Fruit fly (Drosophila melanogaster) whole organism, embryonic: ENCODE measurements around the gene CG14000.

Source experiments
- ATbp ChIP-seq: fragments of 200-800 bp; sonication (Bioruptor generic); optimal IDR thresholded peaks from 2 replicates; lab custom pipeline; 2017; ENCODE audit warnings: missing biosample characterization, mild to moderate bottlenecking, missing genetic modification characterization, missing genetic modification reagents
- Asciz ChIP-seq: fragments of 200-800 bp; sonication (Bioruptor generic); optimal IDR thresholded peaks from 2 replicates; lab custom pipeline; 2017; ENCODE audit warnings: missing biosample characterization, mild to moderate bottlenecking, missing genetic modification characterization, missing genetic modification reagents
- BEAF-32 ChIP-seq: fragments of 200-800 bp; sonication (Bioruptor generic); optimal IDR thresholded peaks from 3 replicates; lab custom pipeline; 2017; ENCODE audit warnings: missing biosample characterization, missing genetic modification characterization, mild to moderate bottlenecking, moderate library complexity, missing genetic modification reagents
- Blimp-1 ChIP-seq: fragments of 200-800 bp; sonication (Bioruptor generic); optimal IDR thresholded peaks from 3 replicates; lab custom pipeline; 2018; ENCODE audit warnings: missing biosample characterization, missing genetic modification characterization, mild to moderate bottlenecking, moderate library complexity, missing genetic modification reagents
- CG10274 ChIP-seq: fragments of 200-800 bp; sonication (Bioruptor generic); optimal IDR thresholded peaks from 3 replicates; lab custom pipeline; 2017; ENCODE audit warnings: missing biosample characterization, mild to moderate bottlenecking, missing genetic modification characterization
- CG11560 ChIP-seq: fragments of 200-800 bp; sonication (Bioruptor generic); IDR thresholded peaks from 3 replicates; pipeline ENCODE4 v1.3.6; 2022; ENCODE audit warnings: missing biosample characterization, missing genetic modification characterization
- CG1233 ChIP-seq: fragments of 200-800 bp; sonication (Bioruptor generic); optimal IDR thresholded peaks from 4 replicates; lab custom pipeline; 2018; ENCODE audit warnings: missing biosample characterization, mild to moderate bottlenecking, missing genetic modification characterization
- CG14965 ChIP-seq: fragments of 200-800 bp; sonication (Bioruptor generic); optimal IDR thresholded peaks from 2 replicates; lab custom pipeline; 2016; ENCODE audit warnings: missing biosample characterization, missing genetic modification characterization, borderline replicate concordance
- CG15269 ChIP-seq: fragments of 200-800 bp; sonication (Bioruptor generic); optimal IDR thresholded peaks from 2 replicates; lab custom pipeline; 2018; ENCODE audit warnings: missing biosample characterization, mild to moderate bottlenecking, missing genetic modification characterization, moderate library complexity
- CG1832 ChIP-seq: fragments of 200-800 bp; sonication (Bioruptor generic); optimal IDR thresholded peaks from 2 replicates; lab custom pipeline; 2017; ENCODE audit warnings: missing biosample characterization, mild to moderate bottlenecking, missing genetic modification characterization, inconsistent platforms
- CG34224 ChIP-seq: fragments of 200-800 bp; sonication (Bioruptor generic); IDR thresholded peaks from 3 replicates; pipeline ENCODE4 v1.3.6; 2022; ENCODE audit warnings: missing biosample characterization, missing genetic modification characterization; ENCODE audit not compliant: partially characterized antibody
- CG3726 ChIP-seq: fragments of 200-800 bp; sonication (Bioruptor generic); IDR thresholded peaks from 3 replicates; pipeline ENCODE4, ENCODE4 v1.3.6; 2022; ENCODE audit warnings: missing biosample characterization, missing genetic modification characterization
- CG3995 ChIP-seq: fragments of 200-800 bp; sonication (Bioruptor generic); optimal IDR thresholded peaks from 3 replicates; lab custom pipeline; 2016; ENCODE audit warnings: missing biosample characterization, missing genetic modification characterization
- CG6791 ChIP-seq: fragments of 200-800 bp; sonication (Bioruptor generic); IDR thresholded peaks from 3 replicates; pipeline ENCODE4 v1.3.6; 2022; ENCODE audit warnings: missing biosample characterization, missing genetic modification characterization; ENCODE audit not compliant: partially characterized antibody
- CG6854 ChIP-seq: fragments of 200-800 bp; sonication (Bioruptor generic); optimal IDR thresholded peaks from 3 replicates; lab custom pipeline; 2017; ENCODE audit warnings: missing biosample characterization, mild to moderate bottlenecking, missing genetic modification characterization
- CrebB ChIP-seq: fragments of 200-800 bp; sonication (Bioruptor generic); optimal IDR thresholded peaks from 3 replicates; lab custom pipeline; 2018; ENCODE audit warnings: missing biosample characterization, mild to moderate bottlenecking, missing genetic modification characterization
- Deaf1 ChIP-seq: fragments of 200-800 bp; optimal IDR thresholded peaks from 3 replicates; lab custom pipeline; 2019; ENCODE audit warnings: missing biosample characterization, mild to moderate bottlenecking, missing genetic modification characterization, moderate library complexity
- Dip2 ChIP-seq: fragments of 200-800 bp; sonication (Bioruptor generic); IDR thresholded peaks from 2 replicates; pipeline ENCODE4 v1.3.6; 2022; ENCODE audit warnings: missing biosample characterization, missing genetic modification characterization
- Doc2 ChIP-seq: fragments of 200-800 bp; sonication (Bioruptor generic); IDR thresholded peaks from 2 replicates; pipeline ENCODE4 v1.3.6; 2022; ENCODE audit warnings: missing biosample characterization, missing genetic modification characterization
- E2f2 ChIP-seq: fragments of 200-800 bp; sonication (Bioruptor generic); IDR thresholded peaks from 2 replicates; pipeline ENCODE4 v1.3.6; 2022; ENCODE audit warnings: missing biosample characterization, missing genetic modification characterization
- Elba2 ChIP-seq: fragments of 200-800 bp; sonication (Bioruptor generic); optimal IDR thresholded peaks from 3 replicates; lab custom pipeline; 2016; ENCODE audit warnings: missing biosample characterization, missing genetic modification characterization
- Ets65A ChIP-seq: fragments of 200-800 bp; sonication (Bioruptor generic); peaks from one replicate; lab custom pipeline; 2016; ENCODE audit warnings: missing biosample characterization, missing genetic modification characterization
- H15 ChIP-seq: fragments of 200-800 bp; sonication (Bioruptor generic); IDR thresholded peaks from 3 replicates; pipeline ENCODE4 v1.3.6; 2022; ENCODE audit warnings: missing biosample characterization, missing genetic modification characterization
- H2.0 ChIP-seq: fragments of 200-800 bp; sonication (Bioruptor generic); IDR thresholded peaks from 2 replicates; pipeline ENCODE4 v1.3.6; 2022; ENCODE audit warnings: missing biosample characterization, missing genetic modification characterization
- HLH3B ChIP-seq: fragments of 200-800 bp; sonication (Bioruptor generic); IDR thresholded peaks from 2 replicates; pipeline ENCODE4 v1.3.6; 2022; ENCODE audit warnings: missing biosample characterization, missing genetic modification characterization
- NFAT ChIP-seq: fragments of 200-800 bp; sonication (Bioruptor generic); IDR thresholded peaks from 2 replicates; pipeline ENCODE4 v1.3.6; 2022; ENCODE audit warnings: missing biosample characterization, missing genetic modification characterization
- Nf-YB ChIP-seq: fragments of 200-800 bp; sonication (Bioruptor generic); optimal IDR thresholded peaks from 3 replicates; lab custom pipeline; 2019; ENCODE audit warnings: missing biosample characterization, mild to moderate bottlenecking, missing genetic modification characterization, moderate library complexity
- Pdp1 ChIP-seq, 2 experiments: fragments of 200-800 bp; sonication (Bioruptor generic); optimal IDR thresholded peaks; 3 replicates each; lab custom pipeline; 2016; ENCODE audit warnings: missing biosample characterization in 2 of 2, missing genetic modification characterization in 2 of 2, mild to moderate bottlenecking in 1 of 2, moderate library complexity in 1 of 2
- Trl ChIP-seq, 3 experiments: fragments of >200 bp in 2 of 3; fragments of 200-800 bp in 1 of 3; sonication (Bioruptor generic) in 1 of 3; optimal IDR thresholded peaks; 2 replicates in 1 of 3; 3 replicates in 2 of 3; lab custom pipeline; 2016 to 2017; ENCODE audit warnings: missing biosample characterization in 1 of 3, missing genetic modification characterization in 1 of 3
- Xbp1 ChIP-seq: fragments of 200-800 bp; sonication (Bioruptor generic); optimal IDR thresholded peaks from 3 replicates; lab custom pipeline; 2016; ENCODE audit warnings: missing biosample characterization, mild to moderate bottlenecking, missing genetic modification characterization
- aop ChIP-seq: fragments of 200-800 bp; sonication (Bioruptor generic); IDR thresholded peaks from 2 replicates; pipeline ENCODE4 v1.3.6; 2022; ENCODE audit warnings: missing biosample characterization, missing genetic modification characterization
- ato ChIP-seq: fragments of 200-800 bp; sonication (Bioruptor generic); IDR thresholded peaks from 2 replicates; pipeline ENCODE4 v1.3.6; 2022; ENCODE audit warnings: missing biosample characterization, missing genetic modification characterization; ENCODE audit not compliant: partially characterized antibody
- bab2 ChIP-seq: fragments of 200-800 bp; sonication (Bioruptor generic); optimal IDR thresholded peaks from 2 replicates; lab custom pipeline; 2016; ENCODE audit warnings: missing biosample characterization, missing genetic modification characterization
- bcd ChIP-seq: fragments of 200-800 bp; sonication (Bioruptor generic); optimal IDR thresholded peaks from 2 replicates; lab custom pipeline; 2017; ENCODE audit warnings: missing biosample characterization, mild to moderate bottlenecking, missing genetic modification characterization
- cas ChIP-seq: fragments of 200-800 bp; sonication (Bioruptor generic); IDR thresholded peaks from 2 replicates; pipeline ENCODE4 v1.3.6; 2022; ENCODE audit warnings: missing biosample characterization, missing genetic modification characterization
- chm ChIP-seq: fragments of 200-800 bp; sonication (Bioruptor generic); IDR thresholded peaks from 2 replicates; pipeline ENCODE4 v1.3.6; 2022; ENCODE audit warnings: missing biosample characterization, missing genetic modification characterization
- ems ChIP-seq: fragments of 200-800 bp; sonication (Bioruptor generic); optimal IDR thresholded peaks from 3 replicates; lab custom pipeline; 2016; ENCODE audit warnings: missing biosample characterization, missing genetic modification characterization
- grau ChIP-seq: fragments of 200-800 bp; optimal IDR thresholded peaks from 3 replicates; lab custom pipeline; 2019; ENCODE audit warnings: missing biosample characterization, mild to moderate bottlenecking, missing genetic modification characterization, moderate library complexity
- ind ChIP-seq: fragments of 200-800 bp; sonication (Bioruptor generic); optimal IDR thresholded peaks from 3 replicates; lab custom pipeline; 2016; ENCODE audit warnings: missing biosample characterization, missing genetic modification characterization
- jumu ChIP-seq: fragments of 200-800 bp; sonication (Bioruptor generic); optimal IDR thresholded peaks from 3 replicates; lab custom pipeline; 2016; ENCODE audit warnings: missing biosample characterization, missing genetic modification characterization
- lmd ChIP-seq: fragments of 200-800 bp; sonication (Bioruptor generic); IDR thresholded peaks from 2 replicates; pipeline ENCODE4 v1.3.6; 2022; ENCODE audit warnings: missing biosample characterization, missing genetic modification characterization
- nau ChIP-seq: fragments of 200-800 bp; sonication (Bioruptor generic); optimal IDR thresholded peaks from 3 replicates; lab custom pipeline; 2017; ENCODE audit warnings: missing biosample characterization, mild to moderate bottlenecking, missing genetic modification characterization, missing genetic modification reagents
- pros ChIP-seq: fragments of 200-800 bp; sonication (Bioruptor generic); optimal IDR thresholded peaks from 3 replicates; lab custom pipeline; 2019; ENCODE audit warnings: missing biosample characterization, mild to moderate bottlenecking, missing genetic modification characterization, moderate library complexity
- repo ChIP-seq: fragments of 200-800 bp; sonication (Bioruptor generic); optimal IDR thresholded peaks from 2 replicates; lab custom pipeline; 2016; ENCODE audit warnings: missing biosample characterization, missing genetic modification characterization
- sc ChIP-seq, 3 experiments: fragments of >200 bp in 2 of 3; fragments of 200-800 bp in 1 of 3; sonication (Bioruptor generic) in 1 of 3; optimal IDR thresholded peaks; 2 replicates in 2 of 3; 3 replicates in 1 of 3; lab custom pipeline; 2017; ENCODE audit warnings: mild to moderate bottlenecking in 1 of 3, missing biosample characterization in 1 of 3, missing genetic modification characterization in 1 of 3, missing genetic modification reagents in 1 of 3
- sim ChIP-seq: fragments of 200-800 bp; sonication (Bioruptor generic); IDR thresholded peaks from 2 replicates; pipeline ENCODE4 v1.3.6; 2022; ENCODE audit warnings: missing biosample characterization, missing genetic modification characterization
- slbo ChIP-seq: fragments of 200-800 bp; sonication (Bioruptor generic); IDR thresholded peaks from 2 replicates; pipeline ENCODE4 v1.3.6; 2022; ENCODE audit warnings: missing biosample characterization, missing genetic modification characterization
- vnd ChIP-seq: fragments of 200-800 bp; sonication (Bioruptor generic); IDR thresholded peaks from 3 replicates; pipeline ENCODE4 v1.3.6; 2022; ENCODE audit warnings: missing biosample characterization, missing genetic modification characterization; ENCODE audit not compliant: partially characterized antibody
- zen2 ChIP-seq: fragments of 200-800 bp; sonication (Bioruptor generic); IDR thresholded peaks from 3 replicates; pipeline ENCODE4 v1.3.6; 2022; ENCODE audit warnings: missing biosample characterization, missing genetic modification characterization; ENCODE audit not compliant: partially characterized antibody

The CG14000 gene

dm6 chr2L:5876474-5877067, 33.5 kb downstream of the CG14000 start (continued):
- TF ChIP-seq grau (peak; percentile 27), sim (GFP tag; lab: Robert Waterston, UW) (no peak), slbo (GFP tag; lab: Robert Waterston, UW) (no peak), CG6791 (GFP tag; lab: Robert Waterston, UW) (no peak), CG6854 (GFP tag; lab: Kevin White, UChicago) (no peak), CG1832 (GFP tag; lab: Kevin White, UChicago) (no peak), repo (no peak), cas (GFP tag; lab: Robert Waterston, UW) (no peak), ind (GFP tag; lab: Kevin White, UChicago) (no peak), pros (GFP tag; lab: Kevin White, UChicago) (no peak), zen2 (GFP tag; lab: Robert Waterston, UW) (no peak), jumu (GFP tag; lab: Kevin White, UChicago) (no peak), CG11560 (tag; lab: Robert Waterston, UW) (no peak), bcd (GFP tag; lab: Kevin White, UChicago) (peak; percentile 25), CrebB (tag; lab: Kevin White, UChicago) (peak; percentile 68), Elba2 (GFP tag; lab: Kevin White, UChicago) (no peak), Pdp1 (GFP tag; optimal IDR thresholded peaks at IDR 0.05; lab: Kevin White, UChicago) (peak in 1 of 2 experiments; percentile 11), BEAF-32 (GFP tag; lab: Kevin White, UChicago) (no peak), Doc2 (GFP tag; lab: Robert Waterston, UW) (no peak), NFAT (no peak), ems (GFP tag; lab: Kevin White, UChicago) (no peak), ato (GFP tag; lab: Robert Waterston, UW) (no peak), Dip2 (GFP tag; lab: Robert Waterston, UW) (no peak), E2f2 (GFP tag; lab: Robert Waterston, UW) (peak; percentile 19; the same call in 1 of the 2 replicates), bab2 (GFP tag; lab: Kevin White, UChicago) (no peak), Deaf1 (no peak), CG14965 (GFP tag; lab: Kevin White, UChicago) (no peak), CG15269 (tag; lab: Kevin White, UChicago) (peak; percentile 56), H2.0 (GFP tag; lab: Robert Waterston, UW) (no peak), H15 (GFP tag; lab: Robert Waterston, UW) (no peak), HLH3B (GFP tag; lab: Robert Waterston, UW) (no peak; the same call in 1 of the 2 replicates), CG34224 (GFP tag; lab: Robert Waterston, UW) (no peak), nau (GFP tag; lab: Kevin White, UChicago) (peak; percentile 43), Ets65A (GFP tag; lab: Kevin White, UChicago) (no peak), vnd (GFP tag; lab: Robert Waterston, UW) (no peak), sc (optimal IDR thresholded peaks at IDR 0.05; lab: Kevin White, UChicago) (no peak), sc (GFP tag; optimal IDR thresholded peaks at IDR 0.05; lab: Kevin White, UChicago) (no peak), Trl (optimal IDR thresholded peaks at IDR 0.05; lab: Kevin White, UChicago) (no peak), Trl (GFP tag; optimal IDR thresholded peaks at IDR 0.05; lab: Kevin White, UChicago) (no peak), aop (GFP tag; lab: Robert Waterston, UW) (no peak), lmd (GFP tag; lab: Robert Waterston, UW) (no peak), ATbp (peak; percentile 57), Blimp-1 (peak; percentile 22), CG3995 (GFP tag; lab: Kevin White, UChicago) (no peak), Nf-YB (GFP tag; lab: Kevin White, UChicago) (no peak), CG10274 (GFP tag; lab: Kevin White, UChicago) (no peak), Xbp1 (GFP tag; lab: Kevin White, UChicago) (no peak), Asciz (GFP tag; lab: Kevin White, UChicago) (peak; percentile 5), CG1233 (GFP tag; lab: Kevin White, UChicago) (peak; percentile 44), CG3726 (no peak), chm (GFP tag; lab: Robert Waterston, UW) (no peak)
